Worm (Caenorhabditis elegans) whole organism, L4 larva: ENCODE measurements around the gene ipla-7.
A peak's percentile ranks its signal among the peaks of the same experiment; 100 is the strongest.

Experiments used
- F10B5.3 ChIP-seq: sonication (generic microtip); optimal IDR thresholded peaks from 2 replicates; lab custom pipeline; 2016; ENCODE audit warnings: mild to moderate bottlenecking, missing genetic modification characterization, missing compliant biosample characterization
- T26A8.4 ChIP-seq: fragments of 200-800 bp; sonication (Bioruptor generic); IDR thresholded peaks from 2 replicates; pipeline ENCODE4 v1.3.6; 2022; ENCODE audit warnings: missing genetic modification characterization, missing compliant biosample characterization
- Y5F2A.4 ChIP-seq: fragments of 200-800 bp; sonication (Bioruptor generic); optimal IDR thresholded peaks from 2 replicates; lab custom pipeline; 2018; ENCODE audit warnings: mild to moderate bottlenecking, missing genetic modification characterization, missing compliant biosample characterization
- Y75B8A.6 ChIP-seq: fragments of 200-800 bp; sonication (Bioruptor generic); IDR thresholded peaks from 2 replicates; pipeline ENCODE4 v1.3.6; 2022; ENCODE audit warnings: missing genetic modification reagents, missing genetic modification characterization, missing compliant biosample characterization
- ZK337.2 ChIP-seq: fragments of 200-800 bp; sonication (Bioruptor generic); IDR thresholded peaks from 2 replicates; pipeline ENCODE4 v1.3.6; 2022; ENCODE audit warnings: missing genetic modification reagents, missing genetic modification characterization, missing compliant biosample characterization
- ama-1 ChIP-seq: fragments of 150-350 bp; optimal IDR thresholded peaks from 2 replicates; lab custom pipeline; 2014; ENCODE audit warnings: inconsistent platforms, mixed read lengths
- arid-1 ChIP-seq: fragments of 200-800 bp; sonication (Bioruptor generic); conservative IDR thresholded peaks from 2 replicates; pipeline ENCODE4 v1.3.6; 2022; ENCODE audit warnings: missing genetic modification reagents, missing genetic modification characterization, missing compliant biosample characterization
- attf-4 ChIP-seq: sonication (generic microtip); optimal IDR thresholded peaks from 3 replicates; lab custom pipeline; 2017; ENCODE audit warnings: missing biosample characterization, missing genetic modification characterization
- ceh-44 ChIP-seq: fragments of 200-800 bp; sonication (Bioruptor generic); IDR thresholded peaks from 2 replicates; pipeline ENCODE4 v1.3.6; 2022; ENCODE audit warnings: missing genetic modification reagents, missing genetic modification characterization, missing compliant biosample characterization
- ceh-62 ChIP-seq: sonication (generic microtip); optimal IDR thresholded peaks from 2 replicates; lab custom pipeline; 2017; ENCODE audit warnings: missing biosample characterization, missing genetic modification characterization
- ces-1 ChIP-seq: fragments of 150-350 bp; sonication (generic microtip); optimal IDR thresholded peaks from 4 replicates; lab custom pipeline; 2014; ENCODE audit warnings: missing biosample characterization, missing genetic modification reagents, missing genetic modification characterization
- cey-2 ChIP-seq: sonication (generic microtip); optimal IDR thresholded peaks from 3 replicates; lab custom pipeline; 2017; ENCODE audit warnings: missing genetic modification characterization, mild to moderate bottlenecking, missing compliant biosample characterization, antibody characterized with exemption, borderline replicate concordance; ENCODE audit not compliant: insufficient read depth
- dmd-8 ChIP-seq: fragments of 200-800 bp; sonication (Bioruptor generic); IDR thresholded peaks from 2 replicates; pipeline ENCODE4 v1.3.6; 2022; ENCODE audit warnings: missing genetic modification characterization, missing compliant biosample characterization
- fkh-10 ChIP-seq: fragments of 150-350 bp; optimal IDR thresholded peaks from 2 replicates; lab custom pipeline; 2014; ENCODE audit warnings: missing biosample characterization, missing genetic modification reagents, missing genetic modification characterization
- hlh-11 ChIP-seq: fragments of 200-800 bp; sonication (Bioruptor generic); optimal IDR thresholded peaks from 2 replicates; lab custom pipeline; 2018; ENCODE audit warnings: mild to moderate bottlenecking, missing genetic modification characterization, missing compliant biosample characterization
- madf-9 ChIP-seq: fragments of 200-800 bp; sonication (Bioruptor generic); conservative IDR thresholded peaks from 2 replicates; pipeline ENCODE4 v1.3.6; 2022; ENCODE audit warnings: missing genetic modification reagents, missing genetic modification characterization, missing compliant biosample characterization
- mdt-29 ChIP-seq: fragments of 200-800 bp; sonication (Bioruptor generic); IDR thresholded peaks from 2 replicates; pipeline ENCODE4 v1.3.6; 2022; ENCODE audit warnings: missing genetic modification reagents, missing genetic modification characterization, missing compliant biosample characterization
- nhr-10 ChIP-seq: fragments of 150-350 bp; optimal IDR thresholded peaks from 2 replicates; lab custom pipeline; 2014; ENCODE audit warnings: missing biosample characterization, missing genetic modification characterization
- nhr-41 ChIP-seq: fragments of 200-800 bp; sonication (Bioruptor generic); IDR thresholded peaks from 2 replicates; pipeline ENCODE4 v1.3.6; 2022; ENCODE audit warnings: missing genetic modification reagents, missing genetic modification characterization, missing compliant biosample characterization
- nhr-42 ChIP-seq: fragments of 200-800 bp; sonication (Bioruptor generic); IDR thresholded peaks from 2 replicates; pipeline ENCODE4 v1.3.6; 2022; ENCODE audit warnings: missing genetic modification characterization, missing compliant biosample characterization
- nhr-6 ChIP-seq: fragments of 150-350 bp; optimal IDR thresholded peaks from 2 replicates; lab custom pipeline; 2014; ENCODE audit warnings: missing biosample characterization, missing genetic modification characterization
- pqm-1 ChIP-seq: sonication (generic microtip); optimal IDR thresholded peaks from 2 replicates; lab custom pipeline; 2017; ENCODE audit warnings: missing biosample characterization, missing genetic modification characterization
- set-16 ChIP-seq: fragments of 200-800 bp; sonication (Bioruptor generic); IDR thresholded peaks from 2 replicates; pipeline ENCODE4 v1.3.6; 2022; ENCODE audit warnings: missing genetic modification reagents, missing genetic modification characterization, missing compliant biosample characterization
- snpc-1.2 ChIP-seq: fragments of 200-800 bp; sonication (Bioruptor generic); IDR thresholded peaks from 2 replicates; pipeline ENCODE4 v1.3.6; 2022; ENCODE audit warnings: missing genetic modification reagents, missing genetic modification characterization, missing compliant biosample characterization
- spr-1 ChIP-seq: sonication (generic microtip); optimal IDR thresholded peaks from 2 replicates; lab custom pipeline; 2016; ENCODE audit warnings: mild to moderate bottlenecking, missing genetic modification characterization, missing compliant biosample characterization
- tag-97 ChIP-seq: fragments of 200-800 bp; sonication (Bioruptor generic); IDR thresholded peaks from 2 replicates; pipeline ENCODE4 v1.3.6; 2022; ENCODE audit warnings: missing genetic modification characterization, missing compliant biosample characterization
- unc-62 ChIP-seq, 3 experiments: fragments of 150-350 bp in 1 of 3; sonication (generic microtip); optimal IDR thresholded peaks in 2 of 3; peaks in 1 of 3; 1 replicate in 1 of 3; 2 replicates in 2 of 3; lab custom pipeline; 2014 to 2017; ENCODE audit warnings: missing biosample characterization in 3 of 3, missing genetic modification characterization in 3 of 3, missing genetic modification reagents in 3 of 3, missing genotype in 1 of 3
- vab-7 ChIP-seq: fragments of 200-800 bp; sonication (Bioruptor generic); IDR thresholded peaks from 2 replicates; pipeline ENCODE4 v1.3.6; 2022; ENCODE audit warnings: missing genetic modification reagents, missing genetic modification characterization, missing compliant biosample characterization

The ipla-7 gene

DNA sequence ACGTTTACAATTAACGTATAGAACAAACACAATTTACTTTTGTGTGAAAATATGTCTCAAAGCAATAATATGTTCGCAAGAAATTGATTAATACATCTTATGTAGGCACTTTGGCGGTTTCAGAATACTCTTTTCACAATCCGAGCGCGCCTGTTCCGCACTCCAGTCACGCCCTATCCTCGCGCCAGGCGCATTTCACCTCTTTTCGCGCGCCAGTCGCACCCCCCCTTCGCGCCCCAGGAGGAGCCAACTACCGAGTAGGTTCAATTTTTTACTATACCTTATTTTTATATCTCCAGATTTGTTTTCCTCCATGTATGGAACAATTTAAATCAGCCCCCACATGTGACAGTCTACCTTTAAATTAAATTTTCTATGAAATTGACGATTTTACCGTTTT, 8.5 kb upstream of the ipla-7 start:
- TF ChIP-seq set-16 (GFP tag; lab: Robert Waterston, UW) = peak; percentile 76

ce11 chrIV:10068266-10068665, 5.6 kb upstream of the ipla-7 start:
- TF ChIP-seq fkh-10 (GFP tag; lab: Kevin White, UChicago) (no peak), nhr-41 (no peak), unc-62 (GFP tag; optimal IDR thresholded peaks at IDR 0.05 in 1 of 2; lab: Kevin White, UChicago) (peak in 1 of 2 experiments; percentile 96), unc-62 (tag; optimal IDR thresholded peaks at IDR 0.05; lab: Kevin White, UChicago) (no peak), nhr-42 (GFP tag; lab: Robert Waterston, UW) (no peak)

DNA sequence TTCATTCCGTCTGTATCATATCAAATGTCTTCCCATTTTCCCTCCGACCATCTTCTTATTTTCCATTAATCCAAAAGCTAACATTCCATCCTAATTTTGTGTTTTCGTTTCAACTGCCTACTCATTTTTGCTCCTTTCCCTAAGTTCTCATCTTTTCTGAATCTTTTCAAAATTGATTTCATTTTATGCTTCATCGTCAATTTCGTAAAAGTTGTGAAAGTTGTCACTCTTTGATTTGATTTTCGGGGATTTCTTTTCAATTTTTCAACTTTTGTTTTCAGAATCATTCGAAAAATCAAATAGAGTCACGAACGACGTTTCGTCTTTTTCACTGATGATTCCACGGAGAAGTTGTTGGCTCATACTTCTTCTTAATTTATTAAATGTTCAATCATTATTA, 4.9 kb upstream of the ipla-7 start, which contains the start of gene cwn-2:
cwn-2 (plus strand) TSS at position 276 of the 400 bp plus-strand sequence.
- TF ChIP-seq hlh-11 (tag; lab: Kevin White, UChicago) = no peak
- no peak for TF ChIP-seq T26A8.4 (GFP tag; lab: Robert Waterston, UW)
- TF ChIP-seq arid-1 (GFP tag; lab: Robert Waterston, UW) = no peak
- no peak for TF ChIP-seq ZK337.2 (GFP tag; lab: Robert Waterston, UW)
- no peak for TF ChIP-seq ceh-44 (GFP tag; lab: Robert Waterston, UW)
- TF ChIP-seq vab-7 = no peak
- TF ChIP-seq attf-4 (tag; lab: Kevin White, UChicago) = no peak
- TF ChIP-seq Y75B8A.6 (GFP tag; lab: Robert Waterston, UW) = no peak
- no peak for TF ChIP-seq ceh-62 (tag; lab: Kevin White, UChicago)
- TF ChIP-seq ama-1 (lab: Kevin White, UChicago) = no peak
- TF ChIP-seq fkh-10 (GFP tag; lab: Kevin White, UChicago) = peak; percentile 81
- TF ChIP-seq unc-62 (GFP tag; optimal IDR thresholded peaks at IDR 0.05 in 1 of 2; lab: Kevin White, UChicago) = peak in 1 of 2 experiments; percentile 21
- no peak for TF ChIP-seq unc-62 (tag; optimal IDR thresholded peaks at IDR 0.05; lab: Kevin White, UChicago)
- TF ChIP-seq snpc-1.2 (GFP tag; lab: Robert Waterston, UW) = no peak
- no peak for TF ChIP-seq cey-2
- TF ChIP-seq dmd-8 (GFP tag; lab: Robert Waterston, UW) = no peak
- TF ChIP-seq nhr-10 = no peak
- peak; percentile 3 for TF ChIP-seq ces-1 (GFP tag; lab: Kevin White, UChicago)

- TF ChIP-seq tag-97 (GFP tag; lab: Robert Waterston, UW) (no peak), pqm-1 (tag; lab: Kevin White, UChicago) (peak; percentile 1), nhr-6 (tag; lab: Kevin White, UChicago) (peak; percentile 59)
These were observed 3.8 kb upstream of the ipla-7 start for ce11 chrIV:10066456-10066855.

ce11 chrIV:10065159-10065558, 2.5 kb upstream of the ipla-7 start:
- TF ChIP-seq Y5F2A.4 (GFP tag; lab: Kevin White, UChicago) (no peak), tag-97 (GFP tag; lab: Robert Waterston, UW) (no peak), mdt-29 (no peak), spr-1 (no peak), madf-9 (GFP tag; lab: Robert Waterston, UW) (no peak), unc-62 (GFP tag; optimal IDR thresholded peaks at IDR 0.05 in 1 of 2; lab: Kevin White, UChicago) (peak in 1 of 2 experiments; percentile 80), unc-62 (tag; optimal IDR thresholded peaks at IDR 0.05; lab: Kevin White, UChicago) (no peak)

- TF ChIP-seq T26A8.4 (GFP tag; lab: Robert Waterston, UW) (no peak), unc-62 (GFP tag; optimal IDR thresholded peaks at IDR 0.05 in 1 of 2; lab: Kevin White, UChicago) (peak in 1 of 2 experiments; percentile 89), unc-62 (tag; optimal IDR thresholded peaks at IDR 0.05; lab: Kevin White, UChicago) (no peak), F10B5.3 (no peak), ces-1 (GFP tag; lab: Kevin White, UChicago) (no peak)
- TF ChIP-seq, all 104 proteins: peak for 1
These were observed 1.3 kb upstream of the ipla-7 start for ce11 chrIV:10063941-10064340.
